Worm (Caenorhabditis elegans) whole organism, midembryonic: ENCODE data around the gene lec-8.

Experiments
- T22C8.4 ChIP-seq: fragments of 200-800 bp; sonication (Bioruptor generic); IDR thresholded peaks from 2 replicates; pipeline ENCODE4 v1.3.6; 2022; ENCODE audit warnings: missing genetic modification characterization, missing compliant biosample characterization
- cog-1 ChIP-seq: sonication (generic microtip); optimal IDR thresholded peaks from 2 replicates; lab custom pipeline; 2016; ENCODE audit warnings: missing genetic modification characterization, missing compliant biosample characterization
- klf-2 ChIP-seq: fragments of 200-800 bp; sonication (Bioruptor generic); conservative IDR thresholded peaks from 2 replicates; pipeline ENCODE4 v1.3.6; 2022; ENCODE audit warnings: missing genetic modification reagents, missing genetic modification characterization, missing compliant biosample characterization
- ref-1 ChIP-seq: fragments of 200-800 bp; sonication (Bioruptor generic); conservative IDR thresholded peaks from 2 replicates; pipeline ENCODE4 v1.3.6; 2022; ENCODE audit warnings: missing genetic modification reagents, missing genetic modification characterization, missing compliant biosample characterization
- ztf-29 ChIP-seq: fragments of 200-800 bp; sonication (Bioruptor generic); IDR thresholded peaks from 2 replicates; pipeline ENCODE4 v1.3.6; 2022; ENCODE audit warnings: missing genetic modification reagents, missing genetic modification characterization, missing compliant biosample characterization

DNA sequence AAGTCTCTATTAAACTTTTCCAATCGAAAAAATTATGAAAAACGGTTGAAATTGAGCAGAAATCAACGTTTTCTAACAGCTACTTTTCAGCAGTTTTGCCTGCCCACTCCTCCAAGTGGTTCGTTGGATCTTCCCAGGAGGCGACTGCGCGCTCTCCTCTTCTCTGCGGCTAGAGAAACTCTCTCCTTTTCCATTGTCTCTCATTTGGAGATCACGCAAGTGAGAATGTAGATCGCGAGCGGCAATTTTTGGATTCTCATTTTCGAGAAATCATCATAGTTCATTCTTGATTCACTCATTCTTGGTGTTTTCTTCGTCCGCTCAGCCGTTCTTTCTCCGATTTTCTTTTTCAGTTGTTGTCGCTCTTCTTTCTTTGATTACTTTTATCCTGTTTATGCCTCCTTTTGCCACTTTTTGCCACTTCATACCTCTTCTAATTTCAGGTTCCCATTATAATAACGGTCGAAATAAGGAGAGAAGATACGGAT is 33.5 kb downstream of the lec-8 start, which contains the start of gene mrp-4:
- TF ChIP-seq klf-2 (GFP tag; lab: Robert Waterston, UW) (no peak), T22C8.4 (GFP tag; lab: Robert Waterston, UW) (no peak), cog-1 (tag; lab: Kevin White, UChicago) (no peak), ref-1 (no peak), ztf-29 (GFP tag; lab: Robert Waterston, UW) (no peak)
